Fruit fly (Drosophila melanogaster): ENCODE results near the gene mRRF2.
A peak's percentile ranks its signal among the peaks of the same experiment; 100 is the strongest.

dm6 chr3R:22626842-22627392 is 13.4 kb downstream of the mRRF2 start:
- peak; percentile 90 for TF ChIP-seq CG8119 (GFP tag; IDR thresholded peaks at IDR 0.05)
- TF ChIP-seq spab (GFP tag; optimal IDR thresholded peaks at IDR 0.05): peak; percentile 84
- TF ChIP-seq Sox102F (GFP tag; optimal IDR thresholded peaks at IDR 0.05): peak; percentile 19
- TF ChIP-seq salr (GFP tag; optimal IDR thresholded peaks at IDR 0.05): peak; percentile 43 to 77
- TF ChIP-seq vri (GFP tag; optimal IDR thresholded peaks at IDR 0.05): peak; percentile 65
- TF ChIP-seq CG32006 (GFP tag; optimal IDR thresholded peaks at IDR 0.05): peak; percentile 70
- no peak for TF ChIP-seq CG31627 (GFP tag; optimal IDR thresholded peaks at IDR 0.05)
- TF ChIP-seq Blimp-1 (GFP tag; optimal IDR thresholded peaks at IDR 0.05): no peak
- TF ChIP-seq CG6792 (GFP tag; optimal IDR thresholded peaks at IDR 0.05): peak; percentile 44
- TF ChIP-seq ss (GFP tag; optimal IDR thresholded peaks at IDR 0.05): peak; percentile 96
